Fruit fly (Drosophila melanogaster) ovary, adult (tissue): ENCODE data around the gene Manf.

Experiments used
- CG17801 ChIP-seq: fragments of 200-800 bp; optimal IDR thresholded peaks from 2 replicates; lab custom pipeline; 2019; ENCODE audit warnings: missing biosample characterization, mild to moderate bottlenecking, missing genetic modification characterization, moderate library complexity; ENCODE audit not compliant: partially characterized antibody

Gene Manf

dm6 chr3R:16349111-16349655 lies at the start of gene Manf, which contains the start of gene CG14879:
Manf (plus strand) TSS chr3R:16349404.
CG14879 (minus strand) TSS chr3R:16349226.
- no peak for TF ChIP-seq CG17801 (GFP tag; lab: Kevin White, UChicago)

dm6 chr3R:16305185-16305989 lies 43.8 kb upstream of the Manf start, which contains the start of gene Zip89B:
Zip89B (plus strand) TSS chr3R:16305758.
- TF ChIP-seq CG17801 (GFP tag; lab: Kevin White, UChicago): peak; percentile 36

dm6 chr3R:16308057-16308456 lies 41.1 kb upstream of the Manf start:
- TF ChIP-seq CG17801 (GFP tag; lab: Kevin White, UChicago): no peak

dm6 chr3R:16309302-16310080 lies 39.7 kb upstream of the Manf start:
- TF ChIP-seq CG17801 (GFP tag; lab: Kevin White, UChicago): no peak

dm6 chr3R:16310081-16310493 lies 39.1 kb upstream of the Manf start:
- no peak for TF ChIP-seq CG17801 (GFP tag; lab: Kevin White, UChicago)

- TF ChIP-seq CG17801 (GFP tag; lab: Kevin White, UChicago): no peak
Observed at dm6 chr3R:16316747-16317146, 32.5 kb upstream of the Manf start.

- TF ChIP-seq CG17801 (GFP tag; lab: Kevin White, UChicago): no peak
Observed at dm6 chr3R:16321538-16321937, 27.7 kb upstream of the Manf start, which contains the start of gene CG44044. CG44044 (plus strand) TSS chr3R:16321838.

dm6 chr3R:16323093-16323492 lies 26.1 kb upstream of the Manf start, which contains the start of gene CG6901:
CG6901 (plus strand) TSS chr3R:16323415.
- no peak for TF ChIP-seq CG17801 (GFP tag; lab: Kevin White, UChicago)

dm6 chr3R:16325192-16325591 lies 24.0 kb upstream of the Manf start, which contains the start of gene CG17929:
CG17929 (plus strand) TSS chr3R:16325492.
- no peak for TF ChIP-seq CG17801 (GFP tag; lab: Kevin White, UChicago)

dm6 chr3R:16327549-16327948 lies 21.7 kb upstream of the Manf start, which contains the start of gene CG17930:
CG17930 (plus strand) TSS chr3R:16327849.
- no peak for TF ChIP-seq CG17801 (GFP tag; lab: Kevin White, UChicago)

dm6 chr3R:16329797-16330196 lies 19.4 kb upstream of the Manf start:
- no peak for TF ChIP-seq CG17801 (GFP tag; lab: Kevin White, UChicago)

- no peak for TF ChIP-seq CG17801 (GFP tag; lab: Kevin White, UChicago)
Observed at dm6 chr3R:16331809-16332343, 17.3 kb upstream of the Manf start.

- TF ChIP-seq CG17801 (GFP tag; lab: Kevin White, UChicago): no peak
Observed at dm6 chr3R:16334329-16334728, 14.9 kb upstream of the Manf start.

- TF ChIP-seq CG17801 (GFP tag; lab: Kevin White, UChicago): no peak
Observed at dm6 chr3R:16334797-16335196, 14.4 kb upstream of the Manf start.
